Worm (Caenorhabditis elegans): Measurements from ENCODE around the gene F55B12.2.

Gene F55B12.2

ce11 chrV:13782190-13782589 is 34.6 kb downstream of the F55B12.2 start, which contains the start of gene decr-1.1:
Gene decr-1.1, plus strand, starts transcription at chrV:13782399.
- TF ChIP-seq F10E7.11 (tag; optimal IDR thresholded peaks at IDR 0.05) = no peak
- TF ChIP-seq nhr-80 (tag; optimal IDR thresholded peaks at IDR 0.05) = peak; percentile 30
- peak; percentile 25 for TF ChIP-seq ZK185.1 (tag; optimal IDR thresholded peaks at IDR 0.05; ENCODE audit: poor library complexity, severe bottlenecking)
- TF ChIP-seq dox-1 (GFP tag; IDR thresholded peaks at IDR 0.05) = 0 out of 2 replicates have a peak, but pooled peaks have one; percentile 18

ce11 chrV:13780902-13781301 is 35.9 kb downstream of the F55B12.2 start:
- TF ChIP-seq F55B11.4 (tag; optimal IDR thresholded peaks at IDR 0.05; ENCODE audit: borderline replicate concordance, insufficient read depth) (no peak), snpc-1.1 (tag; optimal IDR thresholded peaks at IDR 0.05; ENCODE audit: insufficient read depth) (no peak), dpl-1 (GFP tag; optimal IDR thresholded peaks at IDR 0.05) (no peak), snpc-3.4 (tag; optimal IDR thresholded peaks at IDR 0.05) (no peak), attf-6 (GFP tag; IDR thresholded peaks at IDR 0.05) (no peak), ccch-3 (GFP tag; optimal IDR thresholded peaks at IDR 0.05) (no peak), F57A8.1 (GFP tag; optimal IDR thresholded peaks at IDR 0.05) (no peak), F23B12.7 (tag; optimal IDR thresholded peaks at IDR 0.05; ENCODE audit: insufficient read depth) (no peak), snpc-4 (GFP tag; optimal IDR thresholded peaks at IDR 0.05) (no peak), snpc-4 (tag; optimal IDR thresholded peaks at IDR 0.05) (no peak), tbp1 (GFP tag; optimal IDR thresholded peaks at IDR 0.05) (no peak), F22D6.2 (tag; optimal IDR thresholded peaks at IDR 0.05) (no peak), K12H6.12 (tag; optimal IDR thresholded peaks at IDR 0.05) (no peak), hlh-26 (GFP tag; conservative IDR thresholded peaks at IDR 0.05) (no peak), egl-44 (GFP tag; IDR thresholded peaks at IDR 0.05) (no peak), nfya-2 (GFP tag; IDR thresholded peaks at IDR 0.05) (no peak), ztf-3 (GFP tag; optimal IDR thresholded peaks at IDR 0.05) (no peak), B0035.1 (tag; optimal IDR thresholded peaks at IDR 0.05) (no peak), gei-17 (GFP tag; optimal IDR thresholded peaks at IDR 0.05) (no peak), lin-35 (GFP tag; optimal IDR thresholded peaks at IDR 0.05) (no peak)

DNA sequence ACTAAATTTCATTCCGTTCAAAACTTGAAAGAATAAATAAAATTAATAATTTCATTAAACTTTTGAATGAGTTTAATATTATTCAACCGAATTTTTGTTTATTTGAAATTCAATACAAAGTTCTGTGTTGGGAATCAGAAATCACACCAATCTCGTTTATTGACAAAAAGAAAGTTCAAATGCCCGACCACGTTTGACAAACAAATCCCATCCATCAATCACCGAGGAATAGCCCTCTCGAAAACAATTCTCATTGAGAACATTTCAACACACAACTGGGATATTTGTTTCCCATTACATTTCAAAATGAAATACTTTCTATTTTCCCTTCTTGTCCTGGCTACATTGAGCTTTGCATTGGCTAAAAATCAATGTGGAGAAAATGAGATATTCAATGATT is 38.9 kb downstream of the F55B12.2 start, which contains the start of gene F53C11.9:
TSS of gene F53C11.9 (plus strand) at position 159 of the 400 bp plus-strand sequence.
- TF ChIP-seq hmg-20 (GFP tag; IDR thresholded peaks at IDR 0.05) (no peak), ceh-27 (GFP tag; optimal IDR thresholded peaks at IDR 0.05) (no peak), nhr-27 (tag; optimal IDR thresholded peaks at IDR 0.05) (no peak), T26A5.8 (tag; optimal IDR thresholded peaks at IDR 0.05) (no peak)

ce11 chrV:13775529-13775928 is 41.2 kb downstream of the F55B12.2 start, which contains the start of gene F53C11.1:
Gene F53C11.1, plus strand, starts transcription at chrV:13775796.
- TF ChIP-seq tbp1 (GFP tag; optimal IDR thresholded peaks at IDR 0.05) (no peak), bed-1 (GFP tag; IDR thresholded peaks at IDR 0.05) (no peak), nhr-80 (tag; optimal IDR thresholded peaks at IDR 0.05) (peak; percentile 46)

ce11 chrV:13771209-13771608 is 45.6 kb downstream of the F55B12.2 start, which contains the start of gene F20G2.5:
Gene F20G2.5, plus strand, starts transcription at chrV:13771509.
- TF ChIP-seq ceh-100 (GFP tag; IDR thresholded peaks at IDR 0.05) = no peak

Measured in whole organism, young adult.